Worm (Caenorhabditis elegans) whole organism, mixed stage, embryonic: ENCODE data around the gene lex-1.

Experiments used
- elt-1 ChIP-seq: sonication (generic microtip); optimal IDR thresholded peaks from 2 replicates; lab custom pipeline; 2017; ENCODE audit warnings: missing genetic modification characterization, mild to moderate bottlenecking, missing compliant biosample characterization, antibody characterized with exemption, moderate library complexity, borderline replicate concordance; ENCODE audit not compliant: insufficient read depth
- elt-3 ChIP-seq: fragments of 150-350 bp; optimal IDR thresholded peaks from 2 replicates; lab custom pipeline; 2014; ENCODE audit warnings: missing biosample characterization, missing genetic modification characterization
- nhr-237 ChIP-seq: fragments of 150-350 bp; optimal IDR thresholded peaks from 2 replicates; lab custom pipeline; 2014; ENCODE audit warnings: missing biosample characterization, missing genetic modification characterization
- pha-4 ChIP-seq: fragments of 150-350 bp; optimal IDR thresholded peaks from 2 replicates; lab custom pipeline; 2018; ENCODE audit warnings: missing biosample characterization, missing genetic modification reagents, missing genetic modification characterization
- unc-62 ChIP-seq: fragments of 150-350 bp; optimal IDR thresholded peaks from 2 replicates; lab custom pipeline; 2014; ENCODE audit warnings: missing biosample characterization, missing genetic modification reagents, missing genetic modification characterization
- ztf-11 ChIP-seq: fragments of 150-350 bp; optimal IDR thresholded peaks from 2 replicates; lab custom pipeline; 2014; ENCODE audit warnings: missing biosample characterization, missing genetic modification characterization

DNA sequence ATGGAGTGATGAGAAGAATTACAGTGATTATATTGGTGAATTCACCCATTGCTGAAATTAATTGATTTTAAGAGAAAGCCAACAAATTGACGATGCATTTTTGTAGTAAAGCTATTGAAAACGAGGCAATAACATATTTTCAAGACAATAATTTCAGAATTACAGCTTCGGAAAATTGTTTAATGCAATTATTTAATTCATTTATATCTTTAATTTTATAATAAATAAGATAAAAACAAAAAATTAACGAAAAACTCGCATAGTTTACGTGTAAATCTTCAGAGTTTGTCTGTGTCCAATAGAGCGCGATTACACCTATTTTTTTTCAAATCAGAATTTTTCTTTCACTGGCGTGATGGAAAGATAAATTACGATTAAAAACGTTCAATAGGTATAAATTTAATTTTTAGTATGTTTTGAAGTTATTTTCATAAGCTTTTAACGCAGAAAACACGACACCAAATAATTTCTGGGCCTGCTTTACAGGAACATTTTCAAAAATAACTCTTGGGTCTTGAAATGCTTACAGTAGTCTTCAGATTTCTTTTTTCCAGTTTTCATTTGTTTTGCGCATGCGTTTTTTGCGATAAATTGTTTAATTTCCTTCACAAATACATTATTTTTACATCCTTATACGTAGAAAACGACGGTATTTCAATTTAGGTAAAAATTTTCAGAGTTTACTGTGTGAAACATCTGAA, 1.0 kb upstream of the lex-1 start, which contains the start of gene tmed-1:
- TF ChIP-seq elt-1 (tag; lab: Kevin White, UChicago): no peak
- TF ChIP-seq nhr-237 (tag; lab: Kevin White, UChicago): no peak
- TF ChIP-seq elt-3 (tag; lab: Kevin White, UChicago): no peak
- no peak for TF ChIP-seq unc-62 (GFP tag; lab: Kevin White, UChicago)
- no peak for TF ChIP-seq pha-4
- no peak for TF ChIP-seq ztf-11 (tag; lab: Kevin White, UChicago)
